Fruit fly (Drosophila melanogaster) whole organism, embryonic: ENCODE measurements around the gene CG13654.
A peak's percentile ranks its signal among the peaks of the same experiment; 100 is the strongest.

ENCODE experiments used
- BEAF-32 ChIP-seq: fragments of 200-800 bp; sonication (Bioruptor generic); optimal IDR thresholded peaks from 3 replicates; lab custom pipeline; 2017; ENCODE audit warnings: missing biosample characterization, missing genetic modification characterization, mild to moderate bottlenecking, moderate library complexity, missing genetic modification reagents
- CG10462 ChIP-seq: fragments of 200-800 bp; sonication (Bioruptor generic); optimal IDR thresholded peaks from 2 replicates; lab custom pipeline; 2016; ENCODE audit warnings: missing biosample characterization, missing genetic modification characterization
- CG11247 ChIP-seq: fragments of 200-800 bp; sonication (Bioruptor generic); IDR thresholded peaks from 2 replicates; pipeline ENCODE4 v1.3.6; 2022; ENCODE audit warnings: missing biosample characterization, missing genetic modification characterization
- CG11696 ChIP-seq: fragments of 200-800 bp; sonication (Bioruptor generic); IDR thresholded peaks from 2 replicates; pipeline ENCODE4 v1.3.6; 2022; ENCODE audit warnings: missing biosample characterization, missing genetic modification characterization
- CG12071 ChIP-seq: fragments of 200-800 bp; sonication (Bioruptor generic); optimal IDR thresholded peaks from 3 replicates; lab custom pipeline; 2018; ENCODE audit warnings: missing biosample characterization, mild to moderate bottlenecking, missing genetic modification characterization
- CG13296 ChIP-seq: fragments of 200-800 bp; sonication (Bioruptor generic); optimal IDR thresholded peaks from 3 replicates; lab custom pipeline; 2018; ENCODE audit warnings: missing biosample characterization, mild to moderate bottlenecking, missing genetic modification characterization
- CG16813 ChIP-seq: fragments of 200-800 bp; sonication (Bioruptor generic); IDR thresholded peaks from 3 replicates; pipeline ENCODE4 v1.3.6; 2022; ENCODE audit warnings: missing biosample characterization, missing genetic modification characterization; ENCODE audit not compliant: partially characterized antibody
- CG17612 ChIP-seq: fragments of 200-800 bp; sonication (Bioruptor generic); IDR thresholded peaks from 2 replicates; pipeline ENCODE4 v1.3.6; 2022; ENCODE audit warnings: missing biosample characterization, missing genetic modification characterization
- CG17912 ChIP-seq: fragments of 200-800 bp; sonication (Bioruptor generic); optimal IDR thresholded peaks from 2 replicates; lab custom pipeline; 2018; ENCODE audit warnings: missing biosample characterization, mild to moderate bottlenecking, missing genetic modification characterization
- CG18011 ChIP-seq: fragments of 200-800 bp; sonication (Bioruptor generic); optimal IDR thresholded peaks from 2 replicates; lab custom pipeline; 2017; ENCODE audit warnings: missing biosample characterization, missing genetic modification characterization, mild to moderate bottlenecking, moderate library complexity, missing genotype
- CG18764 ChIP-seq: fragments of 200-800 bp; sonication (Bioruptor generic); optimal IDR thresholded peaks from 3 replicates; lab custom pipeline; 2016; ENCODE audit warnings: missing biosample characterization, missing genetic modification characterization
- CG2202 ChIP-seq: fragments of 200-800 bp; sonication (Bioruptor generic); optimal IDR thresholded peaks from 2 replicates; lab custom pipeline; 2018; ENCODE audit warnings: missing biosample characterization, mild to moderate bottlenecking, missing genetic modification characterization
- CG3163 ChIP-seq: fragments of 200-800 bp; sonication (Bioruptor generic); optimal IDR thresholded peaks from 3 replicates; lab custom pipeline; 2016; ENCODE audit warnings: missing biosample characterization, missing genetic modification characterization
- CG4707 ChIP-seq: fragments of 200-800 bp; sonication (Bioruptor generic); optimal IDR thresholded peaks from 2 replicates; lab custom pipeline; 2018; ENCODE audit warnings: missing biosample characterization, mild to moderate bottlenecking, missing genetic modification characterization, moderate library complexity
- CG8359 ChIP-seq: fragments of 200-800 bp; sonication (Bioruptor generic); optimal IDR thresholded peaks from 2 replicates; lab custom pipeline; 2017; ENCODE audit warnings: missing biosample characterization, mild to moderate bottlenecking, missing genetic modification characterization, borderline replicate concordance
- CG9932 ChIP-seq: fragments of 200-800 bp; sonication (Bioruptor generic); IDR thresholded peaks from 2 replicates; pipeline ENCODE4 v1.3.6; 2022; ENCODE audit warnings: missing biosample characterization, missing genetic modification characterization
- Dip2 ChIP-seq: fragments of 200-800 bp; sonication (Bioruptor generic); IDR thresholded peaks from 2 replicates; pipeline ENCODE4 v1.3.6; 2022; ENCODE audit warnings: missing biosample characterization, missing genetic modification characterization
- Dip3 ChIP-seq: fragments of 200-800 bp; sonication (Bioruptor generic); optimal IDR thresholded peaks from 3 replicates; lab custom pipeline; 2016; ENCODE audit warnings: missing biosample characterization, missing genetic modification characterization
- Doc3 ChIP-seq: fragments of 200-800 bp; sonication (Bioruptor generic); IDR thresholded peaks from 3 replicates; pipeline ENCODE4 v1.3.6; 2022; ENCODE audit warnings: missing biosample characterization, missing genetic modification characterization; ENCODE audit not compliant: partially characterized antibody
- HmgD ChIP-seq: fragments of 200-800 bp; sonication (Bioruptor generic); optimal IDR thresholded peaks from 3 replicates; lab custom pipeline; 2016; ENCODE audit warnings: missing biosample characterization, missing genetic modification characterization
- Hr3 ChIP-seq: fragments of 200-800 bp; sonication (Bioruptor generic); optimal IDR thresholded peaks from 3 replicates; lab custom pipeline; 2016; ENCODE audit warnings: missing biosample characterization, missing genetic modification characterization
- Sox100B ChIP-seq: fragments of 200-800 bp; sonication (Bioruptor generic); optimal IDR thresholded peaks from 3 replicates; lab custom pipeline; 2018; ENCODE audit warnings: missing biosample characterization, mild to moderate bottlenecking, missing genetic modification characterization
- br ChIP-seq: fragments of >200 bp; optimal IDR thresholded peaks from 2 replicates; lab custom pipeline; 2017
- chn ChIP-seq: fragments of 200-800 bp; sonication (Bioruptor generic); optimal IDR thresholded peaks from 2 replicates; lab custom pipeline; 2016; ENCODE audit warnings: missing biosample characterization, missing genetic modification characterization
- dimm ChIP-seq: fragments of 200-800 bp; sonication (Bioruptor generic); IDR thresholded peaks from 2 replicates; pipeline ENCODE4 v1.3.6; 2022; ENCODE audit warnings: missing biosample characterization, missing genetic modification characterization
- eyg ChIP-seq: fragments of 200-800 bp; sonication (Bioruptor generic); optimal IDR thresholded peaks from 3 replicates; lab custom pipeline; 2016; ENCODE audit warnings: missing biosample characterization, missing genetic modification characterization
- gce ChIP-seq: fragments of 200-800 bp; sonication (Bioruptor generic); IDR thresholded peaks from 3 replicates; pipeline ENCODE4 v1.3.6; 2022; ENCODE audit warnings: missing biosample characterization, missing genetic modification characterization
- gcm ChIP-seq: fragments of 200-800 bp; sonication (Bioruptor generic); optimal IDR thresholded peaks from 2 replicates; lab custom pipeline; 2019; ENCODE audit warnings: missing biosample characterization, mild to moderate bottlenecking, missing genetic modification characterization, moderate library complexity
- gsb ChIP-seq: fragments of 200-800 bp; sonication (Bioruptor generic); IDR thresholded peaks from 2 replicates; pipeline ENCODE4 v1.3.6; 2022; ENCODE audit warnings: missing biosample characterization, missing genetic modification characterization
- h ChIP-seq: fragments of >200 bp; optimal IDR thresholded peaks from 2 replicates; lab custom pipeline; 2017
- hb ChIP-seq: fragments of 200-800 bp; sonication (Bioruptor generic); IDR thresholded peaks from 3 replicates; pipeline ENCODE4 v1.3.6; 2022; ENCODE audit warnings: missing biosample characterization, missing genetic modification characterization; ENCODE audit not compliant: partially characterized antibody
- her ChIP-seq: fragments of 200-800 bp; sonication (Bioruptor generic); optimal IDR thresholded peaks from 2 replicates; lab custom pipeline; 2016; ENCODE audit warnings: missing biosample characterization, missing genetic modification characterization
- insv ChIP-seq, 2 experiments: fragments of 200-800 bp; sonication (Bioruptor generic); optimal IDR thresholded peaks; 3 replicates each; lab custom pipeline; 2016 to 2018; ENCODE audit warnings: missing biosample characterization in 2 of 2, missing genetic modification characterization in 2 of 2
- jigr1 ChIP-seq: fragments of 200-800 bp; sonication (Bioruptor generic); IDR thresholded peaks from 3 replicates; pipeline ENCODE4 v1.3.6; 2022; ENCODE audit warnings: missing biosample characterization, missing genetic modification characterization
- klu ChIP-seq: fragments of 200-800 bp; sonication (Bioruptor generic); IDR thresholded peaks from 2 replicates; pipeline ENCODE4 v1.3.6; 2022; ENCODE audit warnings: missing biosample characterization, missing genetic modification characterization
- lmd ChIP-seq: fragments of 200-800 bp; sonication (Bioruptor generic); IDR thresholded peaks from 2 replicates; pipeline ENCODE4 v1.3.6; 2022; ENCODE audit warnings: missing biosample characterization, missing genetic modification characterization
- mld ChIP-seq: fragments of 200-800 bp; sonication (Bioruptor generic); IDR thresholded peaks from 3 replicates; pipeline ENCODE4 v1.3.6; 2022; ENCODE audit warnings: missing biosample characterization, missing genetic modification characterization; ENCODE audit not compliant: partially characterized antibody
- nmo ChIP-seq: fragments of 200-800 bp; sonication (Bioruptor generic); optimal IDR thresholded peaks from 2 replicates; lab custom pipeline; 2018; ENCODE audit warnings: missing biosample characterization, mild to moderate bottlenecking, missing genetic modification characterization, moderate library complexity
- p53 ChIP-seq: fragments of 200-800 bp; sonication (Bioruptor generic); optimal IDR thresholded peaks from 2 replicates; lab custom pipeline; 2016; ENCODE audit warnings: missing biosample characterization, missing genetic modification characterization
- phol ChIP-seq: fragments of 200-800 bp; sonication (Bioruptor generic); optimal IDR thresholded peaks from 3 replicates; lab custom pipeline; 2018; ENCODE audit warnings: missing biosample characterization, mild to moderate bottlenecking, missing genetic modification characterization, moderate library complexity
- sc ChIP-seq, 3 experiments: fragments of >200 bp in 2 of 3; fragments of 200-800 bp in 1 of 3; sonication (Bioruptor generic) in 1 of 3; optimal IDR thresholded peaks; 2 replicates in 2 of 3; 3 replicates in 1 of 3; lab custom pipeline; 2017; ENCODE audit warnings: mild to moderate bottlenecking in 1 of 3, missing biosample characterization in 1 of 3, missing genetic modification characterization in 1 of 3, missing genetic modification reagents in 1 of 3
- scrt ChIP-seq: fragments of 200-800 bp; sonication (Bioruptor generic); optimal IDR thresholded peaks from 2 replicates; lab custom pipeline; 2018; ENCODE audit warnings: missing biosample characterization, mild to moderate bottlenecking, missing genetic modification characterization, moderate library complexity
- sisA ChIP-seq: fragments of 200-800 bp; sonication (Bioruptor generic); IDR thresholded peaks from 2 replicates; pipeline ENCODE4 v1.3.6; 2022; ENCODE audit warnings: missing biosample characterization, missing genetic modification characterization
- slou ChIP-seq: fragments of 200-800 bp; sonication (Bioruptor generic); optimal IDR thresholded peaks from 3 replicates; lab custom pipeline; 2016; ENCODE audit warnings: missing biosample characterization, missing genetic modification characterization
- sob ChIP-seq: fragments of 200-800 bp; sonication (Bioruptor generic); IDR thresholded peaks from 2 replicates; pipeline ENCODE4 v1.3.6; 2022; ENCODE audit warnings: missing biosample characterization, missing genetic modification characterization
- ssp ChIP-seq: fragments of 200-800 bp; sonication (Bioruptor generic); IDR thresholded peaks from 2 replicates; pipeline ENCODE4 v1.3.6; 2022; ENCODE audit warnings: missing biosample characterization, missing genetic modification characterization
- unc-4 ChIP-seq: fragments of 200-800 bp; sonication (Bioruptor generic); IDR thresholded peaks from 2 replicates; pipeline ENCODE4 v1.3.6; 2022; ENCODE audit warnings: missing biosample characterization, missing genetic modification characterization; ENCODE audit not compliant: partially characterized antibody
- vfl ChIP-seq: fragments of 200-800 bp; sonication (Bioruptor generic); optimal IDR thresholded peaks from 2 replicates; lab custom pipeline; 2016; ENCODE audit warnings: missing biosample characterization, missing genetic modification characterization
- zen ChIP-seq: fragments of 200-800 bp; sonication (Bioruptor generic); optimal IDR thresholded peaks from 3 replicates; lab custom pipeline; 2018; ENCODE audit warnings: missing biosample characterization, mild to moderate bottlenecking, missing genetic modification characterization, moderate library complexity
- zf30C ChIP-seq: fragments of 200-800 bp; sonication (Bioruptor generic); optimal IDR thresholded peaks from 3 replicates; lab custom pipeline; 2018; ENCODE audit warnings: missing biosample characterization, mild to moderate bottlenecking, missing genetic modification characterization

Gene CG13654

dm6 chr3R:25247379-25247869, 47.8 kb downstream of the CG13654 start, which contains the start of the genes RpS27 and Nup37 (continued):
- TF ChIP-seq CG17912 (GFP tag; lab: Kevin White, UChicago) (peak; percentile 100), Dip3 (peak; percentile 98), CG10462 (peak; percentile 93), vfl (GFP tag; lab: Kevin White, UChicago) (peak; percentile 98), gce (GFP tag; lab: Robert Waterston, UW) (peak; percentile 98), lmd (GFP tag; lab: Robert Waterston, UW) (peak; percentile 95), CG2202 (peak; percentile 96), Dip2 (GFP tag; lab: Robert Waterston, UW) (0 out of 2 replicates have a peak, but pooled peaks have one; percentile 14), gcm (GFP tag; lab: Kevin White, UChicago) (peak; percentile 95), HmgD (GFP tag; lab: Kevin White, UChicago) (peak; percentile 99), h (no peak), Doc3 (no peak), chn (peak; percentile 98), Sox100B (GFP tag; lab: Kevin White, UChicago) (peak; percentile 97), CG18764 (peak; percentile 98), klu (peak; percentile 92), CG11696 (peak; percentile 84), br (no peak), CG17612 (peak; percentile 93), CG13296 (peak; percentile 98), BEAF-32 (GFP tag; lab: Kevin White, UChicago) (peak; percentile 67), ssp (GFP tag; lab: Robert Waterston, UW) (peak; percentile 90), CG11247 (GFP tag; lab: Robert Waterston, UW) (peak; percentile 99), zf30C (GFP tag; lab: Kevin White, UChicago) (peak; percentile 61), CG9932 (GFP tag; lab: Robert Waterston, UW) (peak; percentile 98), slou (GFP tag; lab: Kevin White, UChicago) (peak; percentile 97), CG3163 (GFP tag; lab: Kevin White, UChicago) (peak; percentile 94), her (GFP tag; lab: Kevin White, UChicago) (peak; percentile 97), gsb (peak; percentile 95), scrt (GFP tag; lab: Kevin White, UChicago) (peak; percentile 96), phol (peak; percentile 97), insv (GFP tag; optimal IDR thresholded peaks at IDR 0.05; lab: Kevin White, UChicago) (peak in 1 of 2 experiments; percentile 87), eyg (GFP tag; lab: Kevin White, UChicago) (peak; percentile 99), CG18011 (GFP tag; lab: Kevin White, UChicago) (peak; percentile 92), CG4707 (GFP tag; lab: Kevin White, UChicago) (peak; percentile 97), CG16813 (peak; percentile 48; the same call in 2 of the 3 replicates), CG8359 (GFP tag; lab: Kevin White, UChicago) (peak; percentile 94), dimm (peak; percentile 92), mld (GFP tag; lab: Robert Waterston, UW) (no peak), CG12071 (peak; percentile 99), Hr3 (GFP tag; lab: Kevin White, UChicago) (peak; percentile 96), unc-4 (GFP tag; lab: Robert Waterston, UW) (0 out of 2 replicates have a peak, but pooled peaks have one; percentile 21), hb (no peak), p53 (GFP tag; lab: Kevin White, UChicago) (peak; percentile 98), zen (tag; lab: Kevin White, UChicago) (peak; percentile 91), nmo (GFP tag; lab: Kevin White, UChicago) (peak; percentile 97), jigr1 (peak; percentile 72; the same call in 1 of the 3 replicates), sob (GFP tag; lab: Robert Waterston, UW) (peak; percentile 99), sisA (GFP tag; lab: Robert Waterston, UW) (peak; percentile 95), sc (optimal IDR thresholded peaks at IDR 0.05; lab: Kevin White, UChicago) (no peak), sc (GFP tag; optimal IDR thresholded peaks at IDR 0.05; lab: Kevin White, UChicago) (peak; percentile 97)
